Fruit fly (Drosophila melanogaster): Measurements from ENCODE around the gene Sirt7.

- TF ChIP-seq Snoo (tag; optimal IDR thresholded peaks at IDR 0.05) (no peak), CG9948 (tag; optimal IDR thresholded peaks at IDR 0.05) (no peak), gl (tag; optimal IDR thresholded peaks at IDR 0.05) (no peak), D1 (tag; optimal IDR thresholded peaks at IDR 0.05) (no peak), EcR (GFP tag; optimal IDR thresholded peaks at IDR 0.05) (no peak), Pif1B (GFP tag; optimal IDR thresholded peaks at IDR 0.05) (no peak), CG34367 (tag; optimal IDR thresholded peaks at IDR 0.05) (no peak), CG8159 (tag; optimal IDR thresholded peaks at IDR 0.05) (no peak), CG15710 (tag; optimal IDR thresholded peaks at IDR 0.05) (no peak), CG10348 (GFP tag; IDR thresholded peaks at IDR 0.05) (no peak), CG12605 (GFP tag; IDR thresholded peaks at IDR 0.05) (no peak), fd96Ca (GFP tag; IDR thresholded peaks at IDR 0.05) (no peak), CG17806 (tag; optimal IDR thresholded peaks at IDR 0.05) (no peak)
These were observed 10.6 kb downstream of the Sirt7 start for dm6 chr3R:29066285-29066684.
